Worm (Caenorhabditis elegans) whole organism, early embryonic: Measurements from ENCODE around the gene fbxa-163.

Source experiments
- B0310.2 ChIP-seq: sonication (generic microtip); optimal IDR thresholded peaks from 2 replicates; lab custom pipeline; 2016; ENCODE audit warnings: mild to moderate bottlenecking, missing genetic modification characterization, missing compliant biosample characterization
- F13C5.2 ChIP-seq: sonication (generic microtip); optimal IDR thresholded peaks from 2 replicates; lab custom pipeline; 2017; ENCODE audit warnings: mild to moderate bottlenecking, missing genetic modification characterization, inconsistent platforms, missing compliant biosample characterization
- aly-1 ChIP-seq: sonication (generic microtip); optimal IDR thresholded peaks from 2 replicates; lab custom pipeline; 2016; ENCODE audit warnings: missing genetic modification characterization, missing compliant biosample characterization
- ama-1 ChIP-seq: fragments of 150-350 bp; optimal IDR thresholded peaks from 2 replicates; lab custom pipeline; 2014
- ceh-13 ChIP-seq: fragments of 200-800 bp; sonication (Bioruptor generic); optimal IDR thresholded peaks from 2 replicates; lab custom pipeline; 2018; ENCODE audit warnings: mild to moderate bottlenecking, missing genetic modification characterization, missing compliant biosample characterization
- ceh-36 ChIP-seq: sonication (generic microtip); optimal IDR thresholded peaks from 2 replicates; lab custom pipeline; 2016; ENCODE audit warnings: missing genetic modification characterization, inconsistent platforms, missing compliant biosample characterization
- ets-7 ChIP-seq: sonication (generic microtip); optimal IDR thresholded peaks from 2 replicates; lab custom pipeline; 2016; ENCODE audit warnings: missing genotype, missing genetic modification characterization, missing compliant biosample characterization
- flt-1 ChIP-seq: fragments of 200-800 bp; sonication (Bioruptor generic); IDR thresholded peaks from 2 replicates; pipeline ENCODE4 v1.3.6; 2022; ENCODE audit warnings: missing genetic modification characterization, missing compliant biosample characterization
- hmbx-1 ChIP-seq: sonication (generic microtip); optimal IDR thresholded peaks from 2 replicates; lab custom pipeline; 2016; ENCODE audit warnings: mild to moderate bottlenecking, missing genetic modification characterization, missing compliant biosample characterization
- hmg-4 ChIP-seq: fragments of 200-800 bp; sonication (Bioruptor generic); optimal IDR thresholded peaks from 2 replicates; lab custom pipeline; 2018; ENCODE audit warnings: mild to moderate bottlenecking, missing genetic modification characterization, missing compliant biosample characterization
- hnd-1 ChIP-seq: sonication (generic microtip); optimal IDR thresholded peaks from 2 replicates; lab custom pipeline; 2016; ENCODE audit warnings: missing genetic modification characterization, missing compliant biosample characterization
- pes-1 ChIP-seq: fragments of 200-800 bp; sonication (Bioruptor generic); IDR thresholded peaks from 2 replicates; pipeline ENCODE4 v1.3.6; 2022; ENCODE audit warnings: missing genetic modification reagents, missing genetic modification characterization, missing compliant biosample characterization
- scrt-1 ChIP-seq: fragments of 200-800 bp; sonication (Bioruptor generic); IDR thresholded peaks from 2 replicates; pipeline ENCODE4 v1.3.6; 2022; ENCODE audit warnings: missing genetic modification characterization, missing compliant biosample characterization
- sea-1 ChIP-seq: fragments of 200-800 bp; sonication (Bioruptor generic); conservative IDR thresholded peaks from 2 replicates; pipeline ENCODE4 v1.3.6; 2022; ENCODE audit warnings: missing genetic modification characterization, missing compliant biosample characterization
- tbx-11 ChIP-seq: fragments of 200-800 bp; sonication (Bioruptor generic); IDR thresholded peaks from 2 replicates; pipeline ENCODE4 v1.3.6; 2022; ENCODE audit warnings: missing genetic modification characterization, missing compliant biosample characterization
- tbx-37 ChIP-seq: fragments of 200-800 bp; sonication (Bioruptor generic); conservative IDR thresholded peaks from 2 replicates; pipeline ENCODE4 v1.3.6; 2022; ENCODE audit warnings: missing genetic modification reagents, missing genetic modification characterization, missing compliant biosample characterization
- tra-4 ChIP-seq: sonication (generic microtip); optimal IDR thresholded peaks from 2 replicates; lab custom pipeline; 2017; ENCODE audit warnings: missing genetic modification characterization, missing compliant biosample characterization

The fbxa-163 gene

ce11 chrII:1607575-1607974, 3.0 kb downstream of the fbxa-163 start:
- TF ChIP-seq flt-1 (GFP tag; lab: Robert Waterston, UW): no peak
- TF ChIP-seq hmg-4 (GFP tag; lab: Kevin White, UChicago): no peak
- TF ChIP-seq ets-7 (tag; lab: Kevin White, UChicago): no peak
- no peak for TF ChIP-seq tbx-37 (GFP tag; lab: Robert Waterston, UW)
- TF ChIP-seq ceh-36 (tag; lab: Kevin White, UChicago): no peak
- no peak for TF ChIP-seq sea-1
- no peak for TF ChIP-seq tra-4 (tag; lab: Kevin White, UChicago)
- no peak for TF ChIP-seq hnd-1 (tag; lab: Kevin White, UChicago)
- TF ChIP-seq scrt-1: no peak
- TF ChIP-seq ama-1: no peak
- TF ChIP-seq F13C5.2 (tag; lab: Kevin White, UChicago): no peak
- TF ChIP-seq B0310.2 (tag; lab: Kevin White, UChicago): no peak
- no peak for TF ChIP-seq aly-1 (tag; lab: Kevin White, UChicago)

ce11 chrII:1606079-1606478, 4.5 kb downstream of the fbxa-163 start, which contains the start of gene bath-33:
Gene bath-33 (minus strand): TSS chrII:1606179.
- TF ChIP-seq hmg-4 (GFP tag; lab: Kevin White, UChicago) (no peak), scrt-1 (no peak), sea-1 (no peak), ceh-36 (tag; lab: Kevin White, UChicago) (no peak), B0310.2 (tag; lab: Kevin White, UChicago) (no peak)

ce11 chrII:1605010-1605409, 5.5 kb downstream of the fbxa-163 start:
- TF ChIP-seq tbx-11 (GFP tag; lab: Robert Waterston, UW): no peak
- no peak for TF ChIP-seq flt-1 (GFP tag; lab: Robert Waterston, UW)
- TF ChIP-seq tbx-37 (GFP tag; lab: Robert Waterston, UW): no peak
- no peak for TF ChIP-seq ets-7 (tag; lab: Kevin White, UChicago)

- TF ChIP-seq ama-1 (no peak), hmbx-1 (tag; lab: Kevin White, UChicago) (no peak), ceh-36 (tag; lab: Kevin White, UChicago) (no peak), hnd-1 (tag; lab: Kevin White, UChicago) (no peak), pes-1 (no peak), tbx-11 (GFP tag; lab: Robert Waterston, UW) (no peak), B0310.2 (tag; lab: Kevin White, UChicago) (no peak), ceh-13 (GFP tag; lab: Kevin White, UChicago) (no peak), tbx-37 (GFP tag; lab: Robert Waterston, UW) (no peak)
These were observed 7.5 kb downstream of the fbxa-163 start for ce11 chrII:1603049-1603448.

- TF ChIP-seq pes-1 (no peak), hmg-4 (GFP tag; lab: Kevin White, UChicago) (no peak), ceh-36 (tag; lab: Kevin White, UChicago) (no peak), B0310.2 (tag; lab: Kevin White, UChicago) (no peak), ama-1 (no peak), hnd-1 (tag; lab: Kevin White, UChicago) (no peak), tbx-37 (GFP tag; lab: Robert Waterston, UW) (no peak), ets-7 (tag; lab: Kevin White, UChicago) (no peak), aly-1 (tag; lab: Kevin White, UChicago) (no peak), ceh-13 (GFP tag; lab: Kevin White, UChicago) (no peak)
These were observed 9.0 kb downstream of the fbxa-163 start, which contains the start of gene bath-47 for ce11 chrII:1601507-1601906. Gene bath-47 (plus strand): TSS chrII:1601811.

ce11 chrII:1600661-1601060, 9.9 kb downstream of the fbxa-163 start, which contains the start of gene bath-26:
Gene bath-26 (minus strand): TSS chrII:1600761.
- TF ChIP-seq flt-1 (GFP tag; lab: Robert Waterston, UW) (no peak), ets-7 (tag; lab: Kevin White, UChicago) (no peak), hnd-1 (tag; lab: Kevin White, UChicago) (no peak)

- TF ChIP-seq ceh-13 (GFP tag; lab: Kevin White, UChicago) (no peak), B0310.2 (tag; lab: Kevin White, UChicago) (no peak), ama-1 (no peak), pes-1 (no peak), hmbx-1 (tag; lab: Kevin White, UChicago) (no peak), tra-4 (tag; lab: Kevin White, UChicago) (no peak), tbx-37 (GFP tag; lab: Robert Waterston, UW) (no peak), tbx-11 (GFP tag; lab: Robert Waterston, UW) (no peak), F13C5.2 (tag; lab: Kevin White, UChicago) (no peak), hmg-4 (GFP tag; lab: Kevin White, UChicago) (no peak), ets-7 (tag; lab: Kevin White, UChicago) (no peak), aly-1 (tag; lab: Kevin White, UChicago) (no peak), sea-1 (no peak), scrt-1 (no peak), hnd-1 (tag; lab: Kevin White, UChicago) (no peak), flt-1 (GFP tag; lab: Robert Waterston, UW) (no peak), ceh-36 (tag; lab: Kevin White, UChicago) (no peak)
These were observed 13.1 kb downstream of the fbxa-163 start, which contains the start of gene bath-46 for ce11 chrII:1597101-1598088. Gene bath-46 (plus strand): TSS chrII:1597906.
